Worm (Caenorhabditis elegans): Measurements from ENCODE around the gene arrd-12.

DNA sequence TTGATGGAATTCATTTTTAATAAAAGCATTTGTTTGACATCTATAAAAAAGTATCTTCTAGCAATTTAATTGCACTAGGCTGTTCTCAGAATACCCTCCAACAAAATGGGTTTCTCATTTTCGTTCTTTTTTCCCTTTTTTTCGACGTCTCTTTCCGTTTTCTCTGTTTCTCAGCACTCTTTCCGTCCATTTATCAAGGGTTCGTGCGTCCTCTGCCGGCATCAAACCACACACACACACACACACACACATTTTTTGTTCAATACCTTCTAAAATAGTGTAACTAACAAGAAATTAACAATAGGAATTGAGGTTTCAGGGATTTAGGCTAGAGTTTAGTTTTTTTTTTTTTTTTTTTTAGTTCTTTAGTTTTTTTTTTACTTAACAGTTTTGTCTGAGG is 9.8 kb upstream of the arrd-12 start:
- TF ChIP-seq lin-13 (GFP tag; optimal IDR thresholded peaks at IDR 0.05) (no peak), ceh-32 (tag; optimal IDR thresholded peaks at IDR 0.05; ENCODE audit: poor library complexity) (no peak), R02D3.7 (tag; optimal IDR thresholded peaks at IDR 0.05) (no peak), aha-1 (tag) (peak; percentile 79), nhr-48 (tag; optimal IDR thresholded peaks at IDR 0.05) (no peak), ceh-28 (tag; optimal IDR thresholded peaks at IDR 0.05) (no peak), snpc-1.2 (GFP tag; IDR thresholded peaks at IDR 0.05) (no peak), jun-1 (tag; optimal IDR thresholded peaks at IDR 0.05) (no peak), nhr-25 (tag; optimal IDR thresholded peaks at IDR 0.05; ENCODE audit: borderline replicate concordance, insufficient read depth) (no peak), lin-39 (tag; optimal IDR thresholded peaks at IDR 0.05) (no peak)

All from whole organism, L4 larva.